Fruit fly (Drosophila melanogaster) whole organism, embryonic: Measurements from ENCODE around the gene Cyt-c-p.
A peak's percentile ranks its signal among the peaks of the same experiment; 100 is the strongest.

Experiments
- CG10959 ChIP-seq: fragments of 200-800 bp; sonication (Bioruptor generic); IDR thresholded peaks from 2 replicates; pipeline ENCODE4 v1.3.6; 2022; ENCODE audit warnings: missing biosample characterization, missing genetic modification characterization
- CG11398 ChIP-seq: fragments of 200-800 bp; sonication (Bioruptor generic); optimal IDR thresholded peaks from 2 replicates; lab custom pipeline; 2016; ENCODE audit warnings: missing biosample characterization, missing genetic modification characterization
- CG11696 ChIP-seq: fragments of 200-800 bp; sonication (Bioruptor generic); IDR thresholded peaks from 2 replicates; pipeline ENCODE4 v1.3.6; 2022; ENCODE audit warnings: missing biosample characterization, missing genetic modification characterization
- CG13123 ChIP-seq: fragments of 200-800 bp; sonication (Bioruptor generic); optimal IDR thresholded peaks from 2 replicates; lab custom pipeline; 2016; ENCODE audit warnings: missing biosample characterization, missing genetic modification characterization
- CG14014 ChIP-seq: fragments of 200-800 bp; sonication (Bioruptor generic); IDR thresholded peaks from 2 replicates; pipeline ENCODE4 v1.3.6; 2022; ENCODE audit warnings: missing biosample characterization, missing genetic modification characterization
- CG15073 ChIP-seq: fragments of 200-800 bp; sonication (Bioruptor generic); optimal IDR thresholded peaks from 2 replicates; lab custom pipeline; 2016; ENCODE audit warnings: missing biosample characterization, missing genetic modification characterization
- CG17328 ChIP-seq: fragments of 200-800 bp; sonication (Bioruptor generic); IDR thresholded peaks from 2 replicates; pipeline ENCODE4 v1.3.6; 2022; ENCODE audit warnings: missing biosample characterization, missing genetic modification characterization
- CG31365 ChIP-seq: fragments of 200-800 bp; sonication (Bioruptor generic); optimal IDR thresholded peaks from 2 replicates; lab custom pipeline; 2018; ENCODE audit warnings: missing biosample characterization, mild to moderate bottlenecking, missing genetic modification characterization
- CG31388 ChIP-seq: fragments of 200-800 bp; sonication (Bioruptor generic); optimal IDR thresholded peaks from 2 replicates; lab custom pipeline; 2016; ENCODE audit warnings: missing biosample characterization, missing genetic modification characterization
- CG33557 ChIP-seq: fragments of 200-800 bp; sonication (Bioruptor generic); optimal IDR thresholded peaks from 2 replicates; lab custom pipeline; 2019; ENCODE audit warnings: missing biosample characterization, mild to moderate bottlenecking, missing genetic modification characterization, moderate library complexity
- CG3726 ChIP-seq: fragments of 200-800 bp; sonication (Bioruptor generic); IDR thresholded peaks from 3 replicates; pipeline ENCODE4, ENCODE4 v1.3.6; 2022; ENCODE audit warnings: missing biosample characterization, missing genetic modification characterization
- CG5245 ChIP-seq: fragments of 200-800 bp; sonication (Bioruptor generic); optimal IDR thresholded peaks from 3 replicates; lab custom pipeline; 2016; ENCODE audit warnings: missing biosample characterization, missing genetic modification characterization
- CG6272 ChIP-seq: fragments of 200-800 bp; sonication (Bioruptor generic); IDR thresholded peaks from 2 replicates; pipeline ENCODE4 v1.3.6; 2022; ENCODE audit warnings: missing biosample characterization, missing genetic modification characterization
- CG6654 ChIP-seq: fragments of 200-800 bp; sonication (Bioruptor generic); optimal IDR thresholded peaks from 2 replicates; lab custom pipeline; 2017; ENCODE audit warnings: missing biosample characterization, mild to moderate bottlenecking, missing genetic modification characterization
- CG7963 ChIP-seq: fragments of 200-800 bp; sonication (Bioruptor generic); IDR thresholded peaks from 3 replicates; pipeline ENCODE4 v1.3.6; 2022; ENCODE audit warnings: missing biosample characterization, missing genetic modification characterization; ENCODE audit not compliant: partially characterized antibody
- CG8359 ChIP-seq: fragments of 200-800 bp; sonication (Bioruptor generic); optimal IDR thresholded peaks from 2 replicates; lab custom pipeline; 2017; ENCODE audit warnings: missing biosample characterization, mild to moderate bottlenecking, missing genetic modification characterization, borderline replicate concordance
- CG9727 ChIP-seq: fragments of 200-800 bp; sonication (Bioruptor generic); optimal IDR thresholded peaks from 3 replicates; lab custom pipeline; 2017; ENCODE audit warnings: missing biosample characterization, mild to moderate bottlenecking, missing genetic modification characterization
- CHES-1-like ChIP-seq: fragments of 200-800 bp; sonication (Bioruptor generic); optimal IDR thresholded peaks from 2 replicates; lab custom pipeline; 2016; ENCODE audit warnings: missing biosample characterization, missing genetic modification characterization
- Dip2 ChIP-seq: fragments of 200-800 bp; sonication (Bioruptor generic); IDR thresholded peaks from 2 replicates; pipeline ENCODE4 v1.3.6; 2022; ENCODE audit warnings: missing biosample characterization, missing genetic modification characterization
- Dref ChIP-seq: fragments of 200-800 bp; sonication (Bioruptor generic); IDR thresholded peaks from 2 replicates; pipeline ENCODE4 v1.3.6; 2022; ENCODE audit warnings: missing biosample characterization, missing genetic modification characterization
- GATAe ChIP-seq: fragments of 200-800 bp; sonication (Bioruptor generic); conservative IDR thresholded peaks from 2 replicates; pipeline ENCODE4 v1.3.6; 2022; ENCODE audit warnings: missing biosample characterization, missing genetic modification characterization
- HLHmδ ChIP-seq: fragments of 200-800 bp; sonication (Bioruptor generic); optimal IDR thresholded peaks from 2 replicates; lab custom pipeline; 2018; ENCODE audit warnings: missing biosample characterization, mild to moderate bottlenecking, missing genetic modification characterization, moderate library complexity
- HmgZ ChIP-seq: fragments of 200-800 bp; sonication (Bioruptor generic); optimal IDR thresholded peaks from 2 replicates; lab custom pipeline; 2018; ENCODE audit warnings: missing biosample characterization, mild to moderate bottlenecking, missing genetic modification characterization
- Hr51 ChIP-seq, 2 experiments: fragments of 200-800 bp; sonication (Bioruptor generic); optimal IDR thresholded peaks; 2 replicates in 1 of 2; 3 replicates in 1 of 2; lab custom pipeline; 2016 to 2018; ENCODE audit warnings: missing biosample characterization in 2 of 2, missing genetic modification characterization in 2 of 2, mild to moderate bottlenecking in 1 of 2, moderate library complexity in 1 of 2
- Lpt ChIP-seq: fragments of >200 bp; optimal IDR thresholded peaks from 2 replicates; lab custom pipeline; 2018; ENCODE audit warnings: missing biosample characterization, missing genetic modification characterization
- Med ChIP-seq: fragments of 200-800 bp; sonication (Bioruptor generic); peaks from one replicate; lab custom pipeline; 2016; ENCODE audit warnings: missing biosample characterization, missing genetic modification characterization, mild to moderate bottlenecking, inconsistent platforms, moderate library complexity
- Neu2 ChIP-seq: fragments of 200-800 bp; sonication (Bioruptor generic); optimal IDR thresholded peaks from 3 replicates; lab custom pipeline; 2016; ENCODE audit warnings: missing biosample characterization, missing genetic modification characterization, borderline replicate concordance
- Oaz ChIP-seq: fragments of 200-800 bp; sonication (Bioruptor generic); IDR thresholded peaks from 2 replicates; pipeline ENCODE4 v1.3.6; 2022; ENCODE audit warnings: missing biosample characterization, missing genetic modification characterization
- PHDP ChIP-seq: fragments of 200-800 bp; sonication (Bioruptor generic); optimal IDR thresholded peaks from 3 replicates; lab custom pipeline; 2018; ENCODE audit warnings: missing biosample characterization, mild to moderate bottlenecking, missing genetic modification characterization, moderate library complexity
- Ptx1 ChIP-seq: fragments of 200-800 bp; sonication (Bioruptor generic); IDR thresholded peaks from 2 replicates; pipeline ENCODE4 v1.3.6; 2022; ENCODE audit warnings: missing biosample characterization, missing genetic modification characterization
- Rfx ChIP-seq: fragments of 200-800 bp; sonication (Bioruptor generic); IDR thresholded peaks from 2 replicates; pipeline ENCODE4 v1.3.6; 2022; ENCODE audit warnings: missing biosample characterization, missing genetic modification characterization
- Sox100B ChIP-seq: fragments of 200-800 bp; sonication (Bioruptor generic); optimal IDR thresholded peaks from 3 replicates; lab custom pipeline; 2018; ENCODE audit warnings: missing biosample characterization, mild to moderate bottlenecking, missing genetic modification characterization
- Sry-δ ChIP-seq: fragments of 200-800 bp; sonication (Bioruptor generic); optimal IDR thresholded peaks from 2 replicates; lab custom pipeline; 2016; ENCODE audit warnings: missing biosample characterization, missing genetic modification characterization
- YL-1 ChIP-seq: fragments of 200-800 bp; sonication (Bioruptor generic); optimal IDR thresholded peaks from 3 replicates; lab custom pipeline; 2017; ENCODE audit warnings: missing biosample characterization, mild to moderate bottlenecking, missing genetic modification characterization
- cato ChIP-seq: fragments of 200-800 bp; sonication (Bioruptor generic); optimal IDR thresholded peaks from 2 replicates; lab custom pipeline; 2016; ENCODE audit warnings: missing biosample characterization, missing genetic modification characterization, borderline replicate concordance
- chinmo ChIP-seq: fragments of 200-800 bp; sonication (Bioruptor generic); IDR thresholded peaks from 4 replicates; pipeline ENCODE4 v1.3.6; 2022; ENCODE audit warnings: missing biosample characterization, missing genetic modification characterization; ENCODE audit not compliant: partially characterized antibody
- corto ChIP-seq: fragments of 200-800 bp; sonication (Bioruptor generic); optimal IDR thresholded peaks from 2 replicates; lab custom pipeline; 2016; ENCODE audit warnings: missing biosample characterization, mild to moderate bottlenecking, missing genetic modification characterization, moderate library complexity
- crc ChIP-seq: fragments of 200-800 bp; sonication (Bioruptor generic); optimal IDR thresholded peaks from 2 replicates; lab custom pipeline; 2016; ENCODE audit warnings: missing biosample characterization, missing genetic modification characterization
- cwo ChIP-seq: fragments of 200-800 bp; sonication (Bioruptor generic); optimal IDR thresholded peaks from 3 replicates; lab custom pipeline; 2017; ENCODE audit warnings: missing biosample characterization, missing genetic modification characterization, mild to moderate bottlenecking, moderate library complexity, missing genetic modification reagents
- ewg ChIP-seq: fragments of 200-800 bp; sonication (Bioruptor generic); optimal IDR thresholded peaks from 3 replicates; lab custom pipeline; 2017; ENCODE audit warnings: mild to moderate bottlenecking, missing biosample characterization, missing genetic modification reagents, missing genetic modification characterization
- eyg ChIP-seq: fragments of 200-800 bp; sonication (Bioruptor generic); optimal IDR thresholded peaks from 3 replicates; lab custom pipeline; 2016; ENCODE audit warnings: missing biosample characterization, missing genetic modification characterization
- hbn ChIP-seq: fragments of 200-800 bp; sonication (Bioruptor generic); IDR thresholded peaks from 2 replicates; pipeline ENCODE4 v1.3.6; 2022; ENCODE audit warnings: missing biosample characterization, missing genetic modification characterization; ENCODE audit not compliant: partially characterized antibody
- mam ChIP-seq: fragments of 200-800 bp; sonication (Bioruptor generic); optimal IDR thresholded peaks from 3 replicates; lab custom pipeline; 2016; ENCODE audit warnings: missing biosample characterization, missing genetic modification characterization
- pita ChIP-seq: fragments of 200-800 bp; sonication (Bioruptor generic); optimal IDR thresholded peaks from 2 replicates; lab custom pipeline; 2017; ENCODE audit warnings: missing biosample characterization, mild to moderate bottlenecking, missing genetic modification characterization
- pros ChIP-seq: fragments of 200-800 bp; sonication (Bioruptor generic); optimal IDR thresholded peaks from 3 replicates; lab custom pipeline; 2019; ENCODE audit warnings: missing biosample characterization, mild to moderate bottlenecking, missing genetic modification characterization, moderate library complexity
- slou ChIP-seq: fragments of 200-800 bp; sonication (Bioruptor generic); optimal IDR thresholded peaks from 3 replicates; lab custom pipeline; 2016; ENCODE audit warnings: missing biosample characterization, missing genetic modification characterization
- tna ChIP-seq: fragments of 200-800 bp; sonication (Bioruptor generic); IDR thresholded peaks from 2 replicates; pipeline ENCODE4 v1.3.6; 2022; ENCODE audit warnings: missing biosample characterization, missing genetic modification characterization; ENCODE audit not compliant: partially characterized antibody
- unpg ChIP-seq: fragments of 200-800 bp; sonication (Bioruptor generic); optimal IDR thresholded peaks from 3 replicates; lab custom pipeline; 2018; ENCODE audit warnings: missing biosample characterization, mild to moderate bottlenecking, missing genetic modification characterization, moderate library complexity
- wor ChIP-seq: fragments of 200-800 bp; sonication (Bioruptor generic); IDR thresholded peaks from 2 replicates; pipeline ENCODE4 v1.3.6; 2022; ENCODE audit warnings: missing biosample characterization, missing genetic modification characterization

The Cyt-c-p gene

dm6 chr2L:16689800-16690618 is 29.7 kb upstream of the Cyt-c-p start:
- TF ChIP-seq Ptx1 (peak; percentile 44; the same call in 1 of the 2 replicates), Rfx (GFP tag; lab: Robert Waterston, UW) (no peak; the same call in 1 of the 2 replicates), GATAe (no peak), mam (no peak), eyg (GFP tag; lab: Kevin White, UChicago) (no peak), CG9727 (GFP tag; lab: Kevin White, UChicago) (peak; percentile 49), CG33557 (GFP tag; lab: Kevin White, UChicago) (no peak), CG6654 (GFP tag; lab: Kevin White, UChicago) (no peak), Med (GFP tag; lab: Kevin White, UChicago) (peak; percentile 70), CG11696 (GFP tag; lab: Robert Waterston, UW) (peak; percentile 89), pita (no peak), CG14014 (GFP tag; lab: Robert Waterston, UW) (no peak), hbn (no peak), cato (GFP tag; lab: Kevin White, UChicago) (no peak), HLHmδ (GFP tag; lab: Kevin White, UChicago) (no peak), CG5245 (GFP tag; lab: Kevin White, UChicago) (no peak), CG17328 (GFP tag; lab: Robert Waterston, UW) (no peak), cwo (GFP tag; lab: Kevin White, UChicago) (no peak), HmgZ (tag; lab: Kevin White, UChicago) (no peak), Sox100B (GFP tag; lab: Kevin White, UChicago) (no peak), CG7963 (GFP tag; lab: Robert Waterston, UW) (no peak), CG8359 (GFP tag; lab: Kevin White, UChicago) (no peak), Neu2 (GFP tag; lab: Kevin White, UChicago) (no peak), CG15073 (GFP tag; lab: Kevin White, UChicago) (no peak), CG31365 (tag; lab: Kevin White, UChicago) (no peak), CG6272 (GFP tag; lab: Robert Waterston, UW) (no peak), Dip2 (GFP tag; lab: Robert Waterston, UW) (no peak), corto (no peak), unpg (GFP tag; lab: Kevin White, UChicago) (peak; percentile 8), crc (GFP tag; lab: Kevin White, UChicago) (no peak), ewg (GFP tag; lab: Kevin White, UChicago) (peak; percentile 84), Dref (no peak), CG11398 (no peak), Oaz (no peak), CHES-1-like (GFP tag; lab: Kevin White, UChicago) (peak; percentile 39), CG13123 (GFP tag; lab: Kevin White, UChicago) (no peak), tna (GFP tag; lab: Robert Waterston, UW) (no peak), CG31388 (GFP tag; lab: Kevin White, UChicago) (no peak), chinmo (GFP tag; lab: Robert Waterston, UW) (no peak), slou (GFP tag; lab: Kevin White, UChicago) (no peak), Sry-δ (GFP tag; lab: Kevin White, UChicago) (no peak), CG10959 (no peak), pros (GFP tag; lab: Kevin White, UChicago) (peak; percentile 8), wor (GFP tag; lab: Robert Waterston, UW) (no peak), YL-1 (GFP tag; lab: Kevin White, UChicago) (no peak), Hr51 (GFP tag; optimal IDR thresholded peaks at IDR 0.05; lab: Kevin White, UChicago) (peak in 1 of 2 experiments; percentile 47), Lpt (GFP tag; lab: Kevin White, UChicago) (no peak), PHDP (tag; lab: Kevin White, UChicago) (peak; percentile 29), CG3726 (GFP tag; lab: Robert Waterston, UW) (no peak)
